1 fruit fly cellular context compared by ENCODE assay signal in genomic region chrX:18125520-18125919, dm6.
TF ChIP-seq lines count a peak whose summit lies in the region.

No protein-coding gene starts in this region.

TF ChIP-seq in whole organism, embryonic, 481 proteins besides CTCF, POLR2A, EP300 and RAD21 (continued from another document):
- TF ChIP-seq HHEX (GFP tag; optimal IDR thresholded peaks at IDR 0.05; lab: Kevin White, UChicago) (peak; percentile 25), CG17361 (GFP tag; IDR thresholded peaks at IDR 0.05; lab: Robert Waterston, UW) (0 out of 3 replicates have a peak, but pooled peaks have one; percentile 14), ara (GFP tag; IDR thresholded peaks at IDR 0.05; lab: Robert Waterston, UW) (no peak), YL-1 (GFP tag; optimal IDR thresholded peaks at IDR 0.05; lab: Kevin White, UChicago) (no peak), CG14014 (GFP tag; IDR thresholded peaks at IDR 0.05; lab: Robert Waterston, UW) (no peak), vfl (GFP tag; optimal IDR thresholded peaks at IDR 0.05; lab: Kevin White, UChicago) (no peak), CG4424 (GFP tag; optimal IDR thresholded peaks at IDR 0.05; lab: Kevin White, UChicago) (no peak), HLH54F (GFP tag; optimal IDR thresholded peaks at IDR 0.05; lab: Kevin White, UChicago) (no peak), TFAM (GFP tag; optimal IDR thresholded peaks at IDR 0.05; lab: Kevin White, UChicago) (no peak), CG13894 (tag; optimal IDR thresholded peaks at IDR 0.05; lab: Kevin White, UChicago) (no peak), Jarid2 (GFP tag; optimal IDR thresholded peaks at IDR 0.05; lab: Kevin White, UChicago) (no peak), CG1792 (GFP tag; optimal IDR thresholded peaks at IDR 0.05; lab: Kevin White, UChicago) (no peak), Drgx (GFP tag; IDR thresholded peaks at IDR 0.05; lab: Robert Waterston, UW) (no peak), CG43689 (GFP tag; IDR thresholded peaks at IDR 0.05; lab: Robert Waterston, UW) (no peak), CG15269 (tag; optimal IDR thresholded peaks at IDR 0.05; lab: Kevin White, UChicago) (peak; percentile 42), toy (GFP tag; IDR thresholded peaks at IDR 0.05; lab: Robert Waterston, UW) (no peak), sima (GFP tag; optimal IDR thresholded peaks at IDR 0.05; lab: Kevin White, UChicago) (no peak), insv (GFP tag; optimal IDR thresholded peaks at IDR 0.05; lab: Kevin White, UChicago) (no peak)
